Fruit fly (Drosophila melanogaster) whole organism, prepupa: ENCODE results near the gene CG32668.

Experiments used
- CG16779 ChIP-seq: fragments of 200-800 bp; sonication (Bioruptor generic); optimal IDR thresholded peaks from 3 replicates; lab custom pipeline; 2017; ENCODE audit warnings: missing biosample characterization, mild to moderate bottlenecking, missing genetic modification characterization
- CG6276 ChIP-seq: fragments of 200-800 bp; sonication (Bioruptor generic); optimal IDR thresholded peaks from 2 replicates; lab custom pipeline; 2017; ENCODE audit warnings: missing biosample characterization, mild to moderate bottlenecking, missing genetic modification characterization
- CG6854 ChIP-seq: fragments of 200-800 bp; sonication (Bioruptor generic); optimal IDR thresholded peaks from 2 replicates; lab custom pipeline; 2017; ENCODE audit warnings: missing biosample characterization, mild to moderate bottlenecking, missing genetic modification characterization
- CG8632 ChIP-seq: fragments of 200-800 bp; sonication (Bioruptor generic); optimal IDR thresholded peaks from 3 replicates; lab custom pipeline; 2016; ENCODE audit warnings: missing biosample characterization, missing genetic modification characterization
- Hr4 ChIP-seq: fragments of 200-800 bp; sonication (Bioruptor generic); optimal IDR thresholded peaks from 3 replicates; lab custom pipeline; 2016; ENCODE audit warnings: missing biosample characterization, missing genetic modification characterization
- OdsH ChIP-seq: fragments of 200-800 bp; sonication (Bioruptor generic); optimal IDR thresholded peaks from 3 replicates; lab custom pipeline; 2016; ENCODE audit warnings: missing biosample characterization, missing genetic modification characterization
- fkh ChIP-seq: fragments of 200-800 bp; sonication (Bioruptor generic); optimal IDR thresholded peaks from 3 replicates; lab custom pipeline; 2017; ENCODE audit warnings: missing biosample characterization, mild to moderate bottlenecking, missing genetic modification characterization, moderate library complexity
- svp ChIP-seq: fragments of 200-800 bp; sonication (Bioruptor generic); peaks from one replicate; lab custom pipeline; 2016; ENCODE audit warnings: missing biosample characterization, missing genetic modification characterization

DNA sequence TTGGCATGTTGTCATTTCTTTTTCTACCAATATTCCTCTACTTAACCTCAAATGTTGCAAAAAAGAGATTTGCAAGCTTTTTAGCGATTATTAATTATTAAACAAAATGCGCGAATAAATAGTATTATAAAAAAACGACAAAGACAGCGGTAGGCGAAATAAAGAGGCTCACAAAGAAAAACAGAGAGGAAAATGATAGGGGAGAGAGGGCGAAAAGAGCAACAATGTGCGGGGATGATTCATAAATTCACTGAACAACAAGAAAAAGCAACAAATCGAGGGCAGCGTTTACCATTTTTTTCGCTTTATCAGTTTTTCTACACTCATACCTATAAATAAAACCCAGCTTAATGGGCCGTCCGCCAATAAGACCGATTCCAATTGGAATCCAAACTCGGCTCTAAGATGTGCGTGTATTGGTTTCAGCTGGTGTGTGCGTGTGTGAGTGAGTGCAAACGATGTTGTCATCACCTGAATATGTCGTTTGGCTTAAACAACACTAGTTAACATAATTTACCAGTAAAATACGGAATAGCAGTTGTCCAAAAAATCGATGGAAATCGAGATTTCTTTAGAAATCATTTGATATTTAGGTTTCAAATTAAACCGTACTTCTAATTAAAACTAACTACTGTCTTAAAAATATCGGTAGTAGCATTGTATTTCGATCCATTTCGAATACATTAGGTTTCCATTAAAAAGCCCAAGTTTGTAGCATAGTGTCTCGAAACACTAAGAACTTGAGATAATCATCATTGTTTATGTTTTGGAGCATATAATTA, 3.6 kb downstream of the CG32668 start:
- TF ChIP-seq CG8632 (GFP tag; lab: Kevin White, UChicago) (no peak), fkh (GFP tag; lab: Kevin White, UChicago) (no peak), svp (GFP tag; lab: Kevin White, UChicago) (no peak), CG16779 (no peak), Hr4 (GFP tag; lab: Kevin White, UChicago) (no peak), OdsH (GFP tag; lab: Kevin White, UChicago) (no peak), CG6854 (GFP tag; lab: Kevin White, UChicago) (no peak), CG6276 (GFP tag; lab: Kevin White, UChicago) (no peak)
